Fruit fly (Drosophila melanogaster) whole organism: Measurements from ENCODE around the gene Klp61F.

ENCODE experiments used
- CG8478 ChIP-seq: fragments of >200 bp; optimal IDR thresholded peaks from 2 replicates; lab custom pipeline; 2018; ENCODE audit warnings: inconsistent platforms
- Dll ChIP-seq: fragments of >200 bp; optimal IDR thresholded peaks from 2 replicates; lab custom pipeline; 2017
- EcR ChIP-seq, 2 experiments: fragments of >200 bp; optimal IDR thresholded peaks; 2 replicates each; lab custom pipeline; 2017; ENCODE audit warnings: missing biosample characterization in 2 of 2, missing genetic modification characterization in 2 of 2, missing genetic modification reagents in 2 of 2
- pan ChIP-seq: fragments of >200 bp; optimal IDR thresholded peaks from 2 replicates; lab custom pipeline; 2017
- psq ChIP-seq: fragments of >200 bp; optimal IDR thresholded peaks from 2 replicates; lab custom pipeline; 2017
- usp ChIP-seq: fragments of >200 bp; optimal IDR thresholded peaks from 2 replicates; lab custom pipeline; 2017; ENCODE audit warnings: missing biosample characterization, missing genetic modification characterization, mixed read lengths

dm6 chr3L:1212113-1212512, 33.6 kb downstream of the Klp61F start:
- TF ChIP-seq CG8478 (no peak), pan (lab: Kevin White, UChicago) (no peak), usp (no peak), Dll (lab: Kevin White, UChicago) (no peak), psq (lab: Kevin White, UChicago) (no peak), EcR (GFP tag; optimal IDR thresholded peaks at IDR 0.05; lab: Kevin White, UChicago) (no peak)
